Worm (Caenorhabditis elegans) whole organism, midembryonic: ENCODE data around the gene K02F3.12.

Source experiments
- T22C8.4 ChIP-seq: fragments of 200-800 bp; sonication (Bioruptor generic); IDR thresholded peaks from 2 replicates; pipeline ENCODE4 v1.3.6; 2022; ENCODE audit warnings: missing genetic modification characterization, missing compliant biosample characterization
- cog-1 ChIP-seq: sonication (generic microtip); optimal IDR thresholded peaks from 2 replicates; lab custom pipeline; 2016; ENCODE audit warnings: missing genetic modification characterization, missing compliant biosample characterization
- flt-1 ChIP-seq: fragments of 200-800 bp; sonication (Bioruptor generic); IDR thresholded peaks from 2 replicates; pipeline ENCODE4 v1.3.6; 2022; ENCODE audit warnings: missing genetic modification characterization, missing compliant biosample characterization
- klf-2 ChIP-seq: fragments of 200-800 bp; sonication (Bioruptor generic); conservative IDR thresholded peaks from 2 replicates; pipeline ENCODE4 v1.3.6; 2022; ENCODE audit warnings: missing genetic modification reagents, missing genetic modification characterization, missing compliant biosample characterization
- ref-1 ChIP-seq: fragments of 200-800 bp; sonication (Bioruptor generic); conservative IDR thresholded peaks from 2 replicates; pipeline ENCODE4 v1.3.6; 2022; ENCODE audit warnings: missing genetic modification reagents, missing genetic modification characterization, missing compliant biosample characterization
- tab-1 ChIP-seq: fragments of 200-800 bp; sonication (Bioruptor generic); IDR thresholded peaks from 2 replicates; pipeline ENCODE4 v1.3.6; 2022; ENCODE audit warnings: missing genetic modification characterization, missing compliant biosample characterization
- ztf-23 ChIP-seq: fragments of 200-800 bp; sonication (Bioruptor generic); IDR thresholded peaks from 2 replicates; pipeline ENCODE4 v1.3.6; 2022; ENCODE audit warnings: missing genetic modification reagents, missing genetic modification characterization, missing compliant biosample characterization
- ztf-29 ChIP-seq: fragments of 200-800 bp; sonication (Bioruptor generic); IDR thresholded peaks from 2 replicates; pipeline ENCODE4 v1.3.6; 2022; ENCODE audit warnings: missing genetic modification reagents, missing genetic modification characterization, missing compliant biosample characterization

DNA sequence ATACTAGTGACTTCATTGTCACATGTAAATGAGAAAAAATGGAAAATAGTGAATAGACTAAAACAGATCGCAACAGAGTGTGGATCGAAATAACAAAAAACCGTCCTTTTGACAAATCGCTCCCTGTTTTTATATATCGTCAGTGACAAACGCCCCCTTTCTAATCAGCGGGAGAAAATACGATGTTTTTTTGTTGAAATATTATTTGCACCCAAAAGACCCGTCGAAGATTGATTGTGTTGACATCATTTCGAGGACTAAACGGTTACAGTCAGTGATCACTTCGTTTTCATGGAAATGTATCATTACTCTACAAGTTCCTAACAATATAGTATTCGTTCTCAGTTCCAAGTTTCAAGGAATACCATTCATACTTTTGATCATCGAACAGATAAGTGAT lies 16.9 kb upstream of the K02F3.12 start, which contains the start of gene dos-3:
- no peak for TF ChIP-seq klf-2
- TF ChIP-seq ref-1, result no peak
- TF ChIP-seq ztf-23 (GFP tag; lab: Robert Waterston, UW), result no peak
- TF ChIP-seq ztf-29 (GFP tag; lab: Robert Waterston, UW), result no peak
- no peak for TF ChIP-seq tab-1 (GFP tag; lab: Robert Waterston, UW)
- TF ChIP-seq T22C8.4, result no peak
- TF ChIP-seq flt-1 (GFP tag; lab: Robert Waterston, UW), result no peak
- no peak for TF ChIP-seq cog-1 (tag; lab: Kevin White, UChicago)
